Worm (Caenorhabditis elegans) whole organism, L2 larva: ENCODE results near the gene Y38E10A.2.

ENCODE experiments used
- C34F6.9 ChIP-seq: fragments of 150-350 bp; optimal IDR thresholded peaks from 2 replicates; lab custom pipeline; 2014; ENCODE audit warnings: missing biosample characterization, missing genetic modification characterization
- F13H6.1 ChIP-seq: sonication (generic microtip); optimal IDR thresholded peaks from 2 replicates; lab custom pipeline; 2016; ENCODE audit warnings: missing genetic modification characterization, missing compliant biosample characterization
- Y55F3AM.14 ChIP-seq: fragments of 200-800 bp; sonication (Bioruptor generic); optimal IDR thresholded peaks from 2 replicates; lab custom pipeline; 2018; ENCODE audit warnings: mild to moderate bottlenecking, missing genetic modification characterization, missing compliant biosample characterization
- ZK546.5 ChIP-seq: sonication (generic microtip); optimal IDR thresholded peaks from 2 replicates; lab custom pipeline; 2017; ENCODE audit warnings: missing biosample characterization, missing genetic modification characterization
- alr-1 ChIP-seq: fragments of 150-350 bp; optimal IDR thresholded peaks from 2 replicates; lab custom pipeline; 2014; ENCODE audit warnings: missing biosample characterization, missing genetic modification characterization
- aly-2 ChIP-seq: fragments of 150-350 bp; optimal IDR thresholded peaks from 2 replicates; lab custom pipeline; 2014; ENCODE audit warnings: missing biosample characterization, missing genetic modification characterization
- ama-1 ChIP-seq: fragments of 150-350 bp; optimal IDR thresholded peaks from 2 replicates; lab custom pipeline; 2018; ENCODE audit warnings: inconsistent platforms
- blmp-1 ChIP-seq: sonication (generic microtip); optimal IDR thresholded peaks from 2 replicates; lab custom pipeline; 2017; ENCODE audit warnings: missing genetic modification characterization, mild to moderate bottlenecking, missing compliant biosample characterization, antibody characterized with exemption, moderate library complexity; ENCODE audit not compliant: insufficient read depth
- crh-2 ChIP-seq: sonication (generic microtip); optimal IDR thresholded peaks from 2 replicates; lab custom pipeline; 2017; ENCODE audit warnings: missing biosample characterization, missing genetic modification characterization
- dmd-4 ChIP-seq: sonication (generic microtip); optimal IDR thresholded peaks from 2 replicates; lab custom pipeline; 2017; ENCODE audit warnings: missing biosample characterization, missing genetic modification characterization
- elt-1 ChIP-seq: fragments of 150-350 bp; optimal IDR thresholded peaks from 2 replicates; lab custom pipeline; 2014; ENCODE audit warnings: missing biosample characterization, missing genetic modification characterization
- elt-3 ChIP-seq: sonication (generic microtip); optimal IDR thresholded peaks from 2 replicates; lab custom pipeline; 2017; ENCODE audit warnings: missing biosample characterization, missing genetic modification characterization
- fos-1 ChIP-seq: fragments of 150-350 bp; optimal IDR thresholded peaks from 2 replicates; lab custom pipeline; 2014; ENCODE audit warnings: missing biosample characterization, missing genetic modification characterization
- gmeb-1 ChIP-seq: fragments of 150-350 bp; optimal IDR thresholded peaks from 2 replicates; lab custom pipeline; 2014; ENCODE audit warnings: missing biosample characterization, missing genetic modification characterization
- lin-11 ChIP-seq: fragments of 150-350 bp; sonication (generic microtip); optimal IDR thresholded peaks from 2 replicates; lab custom pipeline; 2014; ENCODE audit warnings: missing biosample characterization, missing genetic modification characterization, inconsistent platforms, mixed read lengths
- lsy-2 ChIP-seq, 2 experiments: fragments of 150-350 bp in 1 of 2; sonication (generic microtip) in 1 of 2; optimal IDR thresholded peaks; 2 replicates each; lab custom pipeline; 2014 to 2017; ENCODE audit warnings: missing biosample characterization in 2 of 2, missing genetic modification characterization in 2 of 2
- mab-5 ChIP-seq: fragments of 150-350 bp; optimal IDR thresholded peaks from 2 replicates; lab custom pipeline; 2014; ENCODE audit warnings: missing biosample characterization, missing genetic modification characterization
- mbf-1 ChIP-seq: sonication (generic microtip); optimal IDR thresholded peaks from 2 replicates; lab custom pipeline; 2017; ENCODE audit warnings: missing biosample characterization, missing genetic modification characterization
- nhr-10 ChIP-seq: sonication (generic microtip); optimal IDR thresholded peaks from 2 replicates; lab custom pipeline; 2017; ENCODE audit warnings: missing biosample characterization, missing genetic modification characterization
- nhr-11 ChIP-seq: fragments of 150-350 bp; optimal IDR thresholded peaks from 2 replicates; lab custom pipeline; 2014; ENCODE audit warnings: missing biosample characterization, missing genetic modification characterization
- nhr-129 ChIP-seq: fragments of 150-350 bp; optimal IDR thresholded peaks from 2 replicates; lab custom pipeline; 2014; ENCODE audit warnings: missing biosample characterization, missing genetic modification characterization
- nhr-23 ChIP-seq: fragments of 150-350 bp; optimal IDR thresholded peaks from 2 replicates; lab custom pipeline; 2014; ENCODE audit warnings: missing biosample characterization, missing genetic modification reagents, missing genetic modification characterization
- nhr-237 ChIP-seq: fragments of 150-350 bp; optimal IDR thresholded peaks from 2 replicates; lab custom pipeline; 2014; ENCODE audit warnings: missing biosample characterization, missing genetic modification characterization
- nhr-25 ChIP-seq: fragments of 150-350 bp; sonication (generic microtip); optimal IDR thresholded peaks from 3 replicates; lab custom pipeline; 2014; ENCODE audit warnings: missing biosample characterization, missing genetic modification characterization
- nhr-6 ChIP-seq: fragments of 150-350 bp; optimal IDR thresholded peaks from 2 replicates; lab custom pipeline; 2014; ENCODE audit warnings: missing biosample characterization, missing genetic modification characterization
- nhr-77 ChIP-seq: fragments of 150-350 bp; optimal IDR thresholded peaks from 2 replicates; lab custom pipeline; 2014; ENCODE audit warnings: missing biosample characterization, missing genetic modification characterization
- sma-3 ChIP-seq: sonication (generic microtip); optimal IDR thresholded peaks from 2 replicates; lab custom pipeline; 2016; ENCODE audit warnings: missing genetic modification reagents, missing genetic modification characterization, missing compliant biosample characterization
- sma-9 ChIP-seq, 2 experiments: fragments of 150-350 bp in 1 of 2; sonication (generic microtip) in 1 of 2; optimal IDR thresholded peaks; 2 replicates each; lab custom pipeline; 2014 to 2016; ENCODE audit warnings: missing genetic modification characterization in 2 of 2, mild to moderate bottlenecking in 1 of 2, missing biosample characterization in 1 of 2, missing compliant biosample characterization in 1 of 2, missing genetic modification reagents in 1 of 2, moderate library complexity in 1 of 2
- snpc-4 ChIP-seq: fragments of 150-350 bp; optimal IDR thresholded peaks from 2 replicates; lab custom pipeline; 2014; ENCODE audit warnings: missing biosample characterization, missing genetic modification characterization
- unc-39 ChIP-seq: fragments of 150-350 bp; optimal IDR thresholded peaks from 2 replicates; lab custom pipeline; 2014; ENCODE audit warnings: missing biosample characterization, missing genetic modification characterization
- unc-55 ChIP-seq: fragments of 150-350 bp; sonication (generic microtip); optimal IDR thresholded peaks from 3 replicates; lab custom pipeline; 2014; ENCODE audit warnings: missing biosample characterization, missing genetic modification reagents, missing genetic modification characterization
- unc-62 ChIP-seq: fragments of 150-350 bp; optimal IDR thresholded peaks from 2 replicates; lab custom pipeline; 2014; ENCODE audit warnings: missing biosample characterization, missing genetic modification reagents, missing genetic modification characterization
- zag-1 ChIP-seq: fragments of 150-350 bp; optimal IDR thresholded peaks from 2 replicates; lab custom pipeline; 2014; ENCODE audit warnings: missing biosample characterization, missing genetic modification characterization
- ztf-1 ChIP-seq: fragments of 200-800 bp; sonication (Bioruptor generic); conservative IDR thresholded peaks from 2 replicates; pipeline ENCODE4 v1.3.6; 2022; ENCODE audit warnings: missing genetic modification characterization, missing compliant biosample characterization
- ztf-11 ChIP-seq: sonication (generic microtip); optimal IDR thresholded peaks from 2 replicates; lab custom pipeline; 2017; ENCODE audit warnings: missing biosample characterization, missing genetic modification characterization
- ztf-4 ChIP-seq: fragments of 150-350 bp; optimal IDR thresholded peaks from 2 replicates; lab custom pipeline; 2014; ENCODE audit warnings: missing biosample characterization, missing genetic modification characterization

The Y38E10A.2 gene

DNA sequence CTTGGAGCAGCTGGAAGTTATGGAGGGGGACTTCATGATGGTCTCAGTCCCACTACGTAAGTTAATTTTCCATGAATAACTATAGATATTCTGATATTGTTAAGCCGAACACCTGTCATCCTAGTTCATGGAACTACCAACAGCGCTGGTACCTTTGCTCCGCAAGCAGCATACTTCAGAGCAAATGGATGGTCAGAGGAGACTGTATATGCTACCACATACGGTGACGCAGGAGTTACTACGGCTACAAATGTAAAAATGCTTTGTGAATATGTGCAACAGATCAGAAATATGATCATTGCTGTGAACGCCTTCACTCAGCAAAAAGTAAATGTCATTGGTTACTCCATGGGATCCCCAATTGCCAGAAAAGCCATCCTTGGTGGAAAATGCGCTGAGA, 32.7 kb upstream of the Y38E10A.2 start:
- no peak for TF ChIP-seq ZK546.5
- TF ChIP-seq mab-5 (tag; lab: Kevin White, UChicago) = no peak
- TF ChIP-seq crh-2 = no peak
- no peak for TF ChIP-seq ama-1 (lab: Kevin White, UChicago)
- no peak for TF ChIP-seq nhr-77 (tag; lab: Kevin White, UChicago)
- TF ChIP-seq ztf-11 = no peak

DNA sequence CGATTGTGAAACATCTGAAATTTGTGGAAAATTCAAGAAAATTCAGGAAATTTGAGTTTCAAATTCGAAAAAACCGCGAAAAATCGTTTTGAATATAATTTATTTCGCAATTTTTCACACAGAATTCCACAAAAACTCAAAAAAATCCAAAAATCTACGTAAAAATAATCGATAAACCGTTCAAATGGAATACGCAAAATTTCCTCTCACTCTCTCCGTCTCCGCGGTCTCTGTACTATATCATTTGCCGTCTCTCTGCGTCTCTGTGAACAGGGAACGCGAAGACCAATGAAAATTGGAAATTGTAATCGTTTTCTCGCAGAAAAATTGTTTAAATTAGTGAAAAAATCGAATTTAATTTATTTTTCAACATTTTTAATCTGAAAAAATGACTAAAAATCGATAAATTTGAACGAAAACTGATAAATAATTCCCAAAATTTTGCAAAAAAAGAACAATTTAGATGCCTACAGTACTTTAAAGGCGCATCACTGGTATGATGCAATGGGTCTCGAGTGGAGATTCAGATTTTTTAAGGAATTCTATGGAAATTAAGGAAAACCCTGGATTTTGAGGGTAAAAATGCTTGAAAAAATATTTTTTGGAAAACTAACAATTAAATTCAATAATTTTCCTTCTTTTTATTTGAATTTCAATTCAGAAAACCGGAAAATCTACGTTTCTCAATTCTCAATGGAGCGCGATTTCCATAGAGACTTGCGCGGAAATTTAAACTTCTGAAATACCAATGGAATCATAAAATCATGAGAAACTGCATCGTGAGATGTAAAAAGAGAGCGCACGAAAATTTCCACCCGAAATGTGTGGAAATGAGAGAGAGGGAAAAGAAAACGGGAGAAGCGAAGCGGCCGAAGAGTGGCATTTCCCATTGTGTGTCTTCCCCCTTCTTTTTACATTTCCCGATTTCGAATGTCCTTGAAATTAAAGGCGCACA, 30.5 kb upstream of the Y38E10A.2 start, which contains the start of the genes ceh-100 and lips-15:
TSS of gene ceh-100 (minus strand) at position 14 of the 955 bp plus-strand sequence.
TSS of gene lips-15 (plus strand) at position 720 of the 955 bp plus-strand sequence.
- TF ChIP-seq C34F6.9 (tag; lab: Kevin White, UChicago) (peak; percentile 47), ztf-4 (no peak), unc-55 (GFP tag; lab: Kevin White, UChicago) (peak; percentile 74), aly-2 (no peak), nhr-129 (peak; percentile 46), blmp-1 (tag; lab: Kevin White, UChicago) (no peak), gmeb-1 (tag; lab: Kevin White, UChicago) (peak; percentile 11), fos-1 (tag; lab: Kevin White, UChicago) (peak; percentile 14), unc-39 (tag; lab: Kevin White, UChicago) (no peak)
- TF ChIP-seq, all 48 proteins: peak for 5

DNA sequence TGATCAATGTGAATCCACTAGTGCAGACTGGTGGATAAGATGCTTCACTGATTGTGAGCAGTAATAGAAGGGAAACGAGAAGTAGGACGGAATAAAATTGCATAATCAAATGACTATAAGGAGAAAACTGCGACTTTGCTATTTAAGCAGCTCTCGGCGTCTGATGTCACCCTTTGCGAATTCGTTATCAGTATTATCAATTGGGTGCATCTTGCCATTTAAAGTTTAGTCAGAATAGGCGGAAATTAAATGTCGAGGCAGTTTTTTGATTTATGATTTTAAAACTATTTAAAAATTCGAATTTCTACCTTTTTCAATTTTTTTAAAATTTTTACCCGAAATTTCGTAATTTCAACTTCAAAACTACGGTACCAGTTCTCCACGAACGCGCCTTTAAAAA, 7.5 kb upstream of the Y38E10A.2 start, which contains the start of gene clec-4:
TSS of gene clec-4 (minus strand) at position 162 of the 400 bp plus-strand sequence.
- TF ChIP-seq fos-1 (tag; lab: Kevin White, UChicago) = peak; percentile 69
- no peak for TF ChIP-seq sma-9 (GFP tag; optimal IDR thresholded peaks at IDR 0.05; lab: Kevin White, UChicago)
- no peak for TF ChIP-seq sma-9 (tag; optimal IDR thresholded peaks at IDR 0.05; lab: Kevin White, UChicago)

- TF ChIP-seq lin-11 = no peak
- TF ChIP-seq mab-5 (tag; lab: Kevin White, UChicago) = no peak
- no peak for TF ChIP-seq F13H6.1
- TF ChIP-seq fos-1 (tag; lab: Kevin White, UChicago) = peak; percentile 58
- TF ChIP-seq ztf-1 = no peak
- TF ChIP-seq nhr-237 (tag; lab: Kevin White, UChicago) = no peak
- TF ChIP-seq lsy-2 (tag; optimal IDR thresholded peaks at IDR 0.05; lab: Kevin White, UChicago) = no peak
- TF ChIP-seq ztf-11 = no peak
- TF ChIP-seq, all 48 proteins: peak for 1
Observed at ce11 chrII:12577754-12578153, 4.3 kb upstream of the Y38E10A.2 start, which contains the start of gene clec-8. clec-8 (minus strand) TSS chrII:12578061.

ce11 chrII:12574668-12575067, 1.2 kb upstream of the Y38E10A.2 start, which contains the start of gene Y38E10A.3:
Y38E10A.3 (minus strand) TSS chrII:12574768.
- TF ChIP-seq nhr-25 (no peak), alr-1 (no peak), lsy-2 (tag; optimal IDR thresholded peaks at IDR 0.05; lab: Kevin White, UChicago) (no peak), nhr-77 (tag; lab: Kevin White, UChicago) (no peak), gmeb-1 (tag; lab: Kevin White, UChicago) (no peak), F13H6.1 (no peak), ZK546.5 (no peak), C34F6.9 (tag; lab: Kevin White, UChicago) (no peak), Y55F3AM.14 (no peak), mbf-1 (tag; lab: Kevin White, UChicago) (no peak), ztf-11 (no peak), nhr-237 (tag; lab: Kevin White, UChicago) (no peak), dmd-4 (tag; lab: Kevin White, UChicago) (no peak), zag-1 (tag; lab: Kevin White, UChicago) (no peak), elt-1 (no peak), nhr-6 (tag; lab: Kevin White, UChicago) (no peak), crh-2 (no peak), elt-3 (tag; lab: Kevin White, UChicago) (no peak)

- TF ChIP-seq gmeb-1 (tag; lab: Kevin White, UChicago) (no peak), nhr-23 (no peak), sma-3 (GFP tag; lab: Kevin White, UChicago) (no peak), crh-2 (no peak), dmd-4 (tag; lab: Kevin White, UChicago) (no peak), mbf-1 (tag; lab: Kevin White, UChicago) (no peak), alr-1 (no peak), sma-9 (GFP tag; optimal IDR thresholded peaks at IDR 0.05; lab: Kevin White, UChicago) (no peak), sma-9 (tag; optimal IDR thresholded peaks at IDR 0.05; lab: Kevin White, UChicago) (no peak), snpc-4 (no peak), fos-1 (tag; lab: Kevin White, UChicago) (no peak), lsy-2 (tag; optimal IDR thresholded peaks at IDR 0.05; lab: Kevin White, UChicago) (no peak), unc-62 (GFP tag; lab: Kevin White, UChicago) (no peak), elt-3 (tag; lab: Kevin White, UChicago) (no peak), Y55F3AM.14 (no peak), nhr-11 (tag; lab: Kevin White, UChicago) (no peak), ztf-11 (no peak), nhr-10 (no peak), blmp-1 (tag; lab: Kevin White, UChicago) (no peak)
- TF ChIP-seq, all 48 proteins: peak for 0
Observed at ce11 chrII:12572760-12573159, 681 bp downstream of the Y38E10A.2 start, which contains the start of gene Y38E10A.35. Y38E10A.35 (minus strand) TSS chrII:12572860.
